Worm (Caenorhabditis elegans) whole organism, young adult: ENCODE measurements around the gene prmt-4.

Source experiments
- B0035.1 ChIP-seq: sonication (generic microtip); optimal IDR thresholded peaks from 2 replicates; lab custom pipeline; 2016; ENCODE audit warnings: missing genetic modification characterization, mild to moderate bottlenecking, missing compliant biosample characterization, missing genotype, missing genetic modification reagents
- D2030.7 ChIP-seq: fragments of 200-800 bp; sonication (Bioruptor generic); IDR thresholded peaks from 2 replicates; pipeline ENCODE4 v1.3.6; 2022; ENCODE audit warnings: missing genetic modification reagents, missing genetic modification characterization, missing compliant biosample characterization
- F37B4.10 ChIP-seq: fragments of 200-800 bp; sonication (Bioruptor generic); IDR thresholded peaks from 2 replicates; pipeline ENCODE4 v1.3.6; 2022; ENCODE audit warnings: missing genetic modification characterization, missing compliant biosample characterization
- F39B2.1 ChIP-seq: fragments of 200-800 bp; sonication (Bioruptor generic); IDR thresholded peaks from 2 replicates; pipeline ENCODE4 v1.3.6; 2022; ENCODE audit warnings: missing genetic modification reagents, missing genetic modification characterization, missing compliant biosample characterization
- F52B5.7 ChIP-seq: sonication (generic microtip); optimal IDR thresholded peaks from 2 replicates; lab custom pipeline; 2016; ENCODE audit warnings: mild to moderate bottlenecking, missing genetic modification characterization, missing compliant biosample characterization
- T07F8.4 ChIP-seq: sonication (generic microtip); optimal IDR thresholded peaks from 2 replicates; lab custom pipeline; 2016; ENCODE audit warnings: mild to moderate bottlenecking, missing genetic modification characterization, moderate library complexity, missing compliant biosample characterization
- Y53F4B.3 ChIP-seq: fragments of 200-800 bp; sonication (Bioruptor generic); IDR thresholded peaks from 2 replicates; pipeline ENCODE4 v1.3.6; 2022; ENCODE audit warnings: missing genetic modification reagents, missing genetic modification characterization, missing compliant biosample characterization
- Y53G8AR.9 ChIP-seq: fragments of 200-800 bp; sonication (Bioruptor generic); conservative IDR thresholded peaks from 2 replicates; pipeline ENCODE4 v1.3.6; 2022; ENCODE audit warnings: missing genetic modification reagents, missing genetic modification characterization, missing compliant biosample characterization
- Y79H2A.3 ChIP-seq: fragments of 200-800 bp; sonication (Bioruptor generic); conservative IDR thresholded peaks from 2 replicates; pipeline ENCODE4 v1.3.6; 2022; ENCODE audit warnings: missing genetic modification reagents, missing genetic modification characterization, missing compliant biosample characterization
- akir-1 ChIP-seq: fragments of 200-800 bp; sonication (Bioruptor generic); optimal IDR thresholded peaks from 2 replicates; lab custom pipeline; 2018; ENCODE audit warnings: mild to moderate bottlenecking, missing genetic modification characterization, moderate library complexity, missing compliant biosample characterization
- attf-3 ChIP-seq: fragments of 200-800 bp; sonication (Bioruptor generic); conservative IDR thresholded peaks from 2 replicates; pipeline ENCODE4 v1.3.6; 2022; ENCODE audit warnings: missing genetic modification reagents, missing genetic modification characterization, missing compliant biosample characterization
- ccch-3 ChIP-seq: fragments of 200-800 bp; sonication (Bioruptor generic); optimal IDR thresholded peaks from 2 replicates; lab custom pipeline; 2018; ENCODE audit warnings: mild to moderate bottlenecking, missing genetic modification characterization, missing compliant biosample characterization
- cebp-1 ChIP-seq, 2 experiments: fragments of 200-800 bp in 1 of 2; sonication (Bioruptor generic) in 1 of 2; sonication (generic microtip) in 1 of 2; IDR thresholded peaks in 1 of 2; optimal IDR thresholded peaks in 1 of 2; 2 replicates each; pipeline versions ENCODE4 v1.3.6 to Lab custom; 2017 to 2022; ENCODE audit warnings: missing compliant biosample characterization in 2 of 2, missing genetic modification characterization in 2 of 2, mild to moderate bottlenecking in 1 of 2, missing genetic modification reagents in 1 of 2, moderate library complexity in 1 of 2
- cebp-2 ChIP-seq: fragments of 200-800 bp; sonication (Bioruptor generic); IDR thresholded peaks from 2 replicates; pipeline ENCODE4 v1.3.6; 2022; ENCODE audit warnings: missing genetic modification characterization, missing compliant biosample characterization
- ceh-40 ChIP-seq: fragments of 200-800 bp; sonication (Bioruptor generic); IDR thresholded peaks from 2 replicates; pipeline ENCODE4 v1.3.6; 2022; ENCODE audit warnings: missing genetic modification characterization, missing compliant biosample characterization
- ceh-58 ChIP-seq: fragments of 200-800 bp; sonication (Bioruptor generic); IDR thresholded peaks from 2 replicates; pipeline ENCODE4 v1.3.6; 2022; ENCODE audit warnings: missing genetic modification characterization, missing compliant biosample characterization
- dpff-1 ChIP-seq: sonication (generic microtip); optimal IDR thresholded peaks from 2 replicates; lab custom pipeline; 2017; ENCODE audit warnings: mild to moderate bottlenecking, missing genetic modification characterization, missing compliant biosample characterization
- egrh-3 ChIP-seq: fragments of 200-800 bp; sonication (Bioruptor generic); IDR thresholded peaks from 2 replicates; pipeline ENCODE4 v1.3.6; 2022; ENCODE audit warnings: missing genetic modification reagents, missing genetic modification characterization, missing compliant biosample characterization
- ekl-4 ChIP-seq: fragments of 200-800 bp; sonication (Bioruptor generic); IDR thresholded peaks from 2 replicates; pipeline ENCODE4 v1.3.6; 2022; ENCODE audit warnings: missing genetic modification reagents, missing genetic modification characterization, missing compliant biosample characterization
- hlh-12 ChIP-seq: sonication (generic microtip); optimal IDR thresholded peaks from 2 replicates; lab custom pipeline; 2016; ENCODE audit warnings: missing genetic modification characterization, missing compliant biosample characterization
- hsf-1 ChIP-seq: fragments of 200-800 bp; sonication (Bioruptor generic); IDR thresholded peaks from 2 replicates; pipeline ENCODE4 v1.3.6; 2022; ENCODE audit warnings: missing genetic modification reagents, missing genetic modification characterization, missing compliant biosample characterization
- let-607 ChIP-seq, 2 experiments: fragments of 200-800 bp in 1 of 2; sonication (Bioruptor generic) in 1 of 2; sonication (generic microtip) in 1 of 2; optimal IDR thresholded peaks; 2 replicates each; lab custom pipeline; 2016 to 2018; ENCODE audit warnings: mild to moderate bottlenecking in 2 of 2, missing compliant biosample characterization in 2 of 2, missing genetic modification characterization in 2 of 2, moderate library complexity in 2 of 2, missing genotype in 1 of 2
- lin-35 ChIP-seq, 3 experiments: fragments of 150-350 bp in 2 of 3; sonication (generic microtip) in 1 of 3; optimal IDR thresholded peaks; 2 replicates each; lab custom pipeline; 2014 to 2018; ENCODE audit warnings: missing biosample characterization in 3 of 3, missing genetic modification characterization in 3 of 3, missing genetic modification reagents in 3 of 3
- lin-54 ChIP-seq: fragments of 200-800 bp; sonication (Bioruptor generic); optimal IDR thresholded peaks from 2 replicates; lab custom pipeline; 2018; ENCODE audit warnings: mild to moderate bottlenecking, missing genetic modification characterization, missing compliant biosample characterization
- madf-10 ChIP-seq: sonication (generic microtip); optimal IDR thresholded peaks from 2 replicates; lab custom pipeline; 2016; ENCODE audit warnings: mild to moderate bottlenecking, missing genetic modification characterization, missing compliant biosample characterization
- madf-6 ChIP-seq: fragments of 200-800 bp; sonication (Bioruptor generic); IDR thresholded peaks from 2 replicates; pipeline ENCODE4 v1.3.6; 2022; ENCODE audit warnings: missing genetic modification reagents, missing genetic modification characterization, missing compliant biosample characterization
- nhr-80 ChIP-seq: sonication (generic microtip); optimal IDR thresholded peaks from 2 replicates; lab custom pipeline; 2016; ENCODE audit warnings: missing genetic modification characterization, missing compliant biosample characterization
- nhr-90 ChIP-seq: sonication (generic microtip); optimal IDR thresholded peaks from 2 replicates; lab custom pipeline; 2016; ENCODE audit warnings: missing genotype, mild to moderate bottlenecking, missing genetic modification characterization, missing compliant biosample characterization
- pbrm-1 ChIP-seq: fragments of 200-800 bp; sonication (Bioruptor generic); IDR thresholded peaks from 2 replicates; pipeline ENCODE4 v1.3.6; 2022; ENCODE audit warnings: missing genetic modification reagents, missing genetic modification characterization, missing compliant biosample characterization
- tbx-9 ChIP-seq: sonication (generic microtip); optimal IDR thresholded peaks from 2 replicates; lab custom pipeline; 2016; ENCODE audit warnings: borderline replicate concordance, missing genetic modification characterization, inconsistent platforms, missing compliant biosample characterization
- zfh-2 ChIP-seq: fragments of 200-800 bp; sonication (Bioruptor generic); conservative IDR thresholded peaks from 2 replicates; pipeline ENCODE4 v1.3.6; 2022; ENCODE audit warnings: missing genetic modification reagents, missing genetic modification characterization, missing compliant biosample characterization
- ztf-18 ChIP-seq: sonication (generic microtip); optimal IDR thresholded peaks from 2 replicates; lab custom pipeline; 2016; ENCODE audit warnings: missing genotype, mild to moderate bottlenecking, missing genetic modification characterization, missing compliant biosample characterization

prmt-4 gene

ce11 chrIV:563417-563816 lies 40.0 kb downstream of the prmt-4 start:
- no peak for TF ChIP-seq hsf-1 (GFP tag; lab: Robert Waterston, UW)
- no peak for TF ChIP-seq attf-3 (GFP tag; lab: Robert Waterston, UW)
- TF ChIP-seq F52B5.7 (tag; lab: Kevin White, UChicago): no peak
- no peak for TF ChIP-seq lin-54 (GFP tag; lab: Kevin White, UChicago)
- TF ChIP-seq egrh-3 (GFP tag; lab: Robert Waterston, UW): no peak
- TF ChIP-seq B0035.1 (tag; lab: Kevin White, UChicago): no peak
- TF ChIP-seq F39B2.1: no peak
- no peak for TF ChIP-seq cebp-2
- TF ChIP-seq hlh-12 (tag; lab: Kevin White, UChicago): no peak
- TF ChIP-seq ztf-18: no peak
- TF ChIP-seq, all 124 proteins: peak for 0

- TF ChIP-seq F37B4.10 (no peak), madf-10 (tag; lab: Kevin White, UChicago) (no peak), Y53F4B.3 (GFP tag; lab: Robert Waterston, UW) (no peak), Y79H2A.3 (GFP tag; lab: Robert Waterston, UW) (no peak), nhr-90 (tag; lab: Kevin White, UChicago) (no peak), akir-1 (GFP tag; lab: Kevin White, UChicago) (no peak), cebp-2 (no peak), ceh-40 (GFP tag; lab: Robert Waterston, UW) (no peak), ceh-58 (GFP tag; lab: Robert Waterston, UW) (no peak), ccch-3 (GFP tag; lab: Kevin White, UChicago) (no peak), tbx-9 (tag; lab: Kevin White, UChicago) (no peak), T07F8.4 (tag; lab: Kevin White, UChicago) (no peak), D2030.7 (GFP tag; lab: Robert Waterston, UW) (no peak), madf-6 (GFP tag; lab: Robert Waterston, UW) (no peak), ekl-4 (GFP tag; lab: Robert Waterston, UW) (no peak), nhr-80 (no peak)
Observed at ce11 chrIV:560780-561179, 42.7 kb downstream of the prmt-4 start.

DNA sequence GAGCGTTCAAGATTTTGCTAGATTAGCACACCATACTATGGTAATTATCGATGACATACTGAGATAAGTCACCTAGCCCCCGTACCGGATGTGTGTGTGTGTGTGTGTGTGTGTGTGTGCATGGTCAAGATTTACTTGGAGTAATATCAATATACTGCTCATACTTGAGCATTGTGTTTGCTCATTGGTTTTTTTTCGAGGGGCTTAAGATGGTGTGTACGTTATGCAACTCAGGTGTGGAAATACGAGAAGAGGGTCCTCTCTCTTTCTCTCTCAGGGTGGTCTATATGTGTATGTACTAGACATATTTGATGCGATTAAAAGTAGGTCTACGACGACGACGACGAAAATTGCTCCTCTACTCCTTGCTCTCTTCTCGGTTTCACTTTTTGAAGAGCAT lies 43.1 kb downstream of the prmt-4 start:
- no peak for TF ChIP-seq lin-35 (GFP tag; optimal IDR thresholded peaks at IDR 0.05; lab: Kevin White, UChicago)
- no peak for TF ChIP-seq pbrm-1 (GFP tag; lab: Robert Waterston, UW)
- TF ChIP-seq Y53G8AR.9 (GFP tag; lab: Robert Waterston, UW): no peak
- TF ChIP-seq cebp-1 (GFP tag; IDR thresholded peaks at IDR 0.05; lab: Robert Waterston, UW): no peak
- TF ChIP-seq cebp-1 (tag; optimal IDR thresholded peaks at IDR 0.05; lab: Kevin White, UChicago): no peak
- no peak for TF ChIP-seq dpff-1 (tag; lab: Kevin White, UChicago)
- TF ChIP-seq, all 124 proteins: peak for 0

DNA sequence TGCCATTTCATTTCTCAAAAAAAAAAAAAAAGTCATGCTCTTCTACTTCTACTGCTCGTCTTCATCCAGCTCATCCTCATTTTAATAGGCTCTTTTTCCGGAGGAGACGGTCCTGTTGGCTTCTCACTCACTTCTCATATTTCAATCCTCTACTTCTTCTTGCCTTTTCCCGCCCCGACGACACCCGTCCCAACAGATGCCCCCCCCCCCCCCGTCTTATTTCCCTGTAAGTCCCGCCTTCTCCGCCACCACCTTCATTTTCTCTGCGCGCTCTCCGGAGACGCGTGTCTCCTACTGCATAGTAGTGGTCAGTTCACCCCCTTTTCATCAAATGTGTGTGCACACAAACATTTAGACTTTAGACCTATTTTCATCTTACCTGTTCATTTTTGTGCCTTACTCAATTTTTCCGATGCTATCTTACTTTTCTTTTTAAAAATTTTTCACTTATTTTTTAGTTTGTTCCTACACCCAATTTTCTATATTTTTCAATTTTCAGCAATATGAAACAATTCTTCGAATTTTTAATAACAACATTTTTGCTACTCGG lies 44.6 kb downstream of the prmt-4 start, which contains the start of gene efn-4:
Gene efn-4 (plus strand): TSS at position 500 of the 550 bp plus-strand sequence.
- no peak for TF ChIP-seq let-607 (tag; optimal IDR thresholded peaks at IDR 0.05; lab: Kevin White, UChicago)
- TF ChIP-seq egrh-3 (GFP tag; lab: Robert Waterston, UW): peak; percentile 31; the same call in 1 of the 2 replicates
- TF ChIP-seq zfh-2 (GFP tag; lab: Robert Waterston, UW): peak; percentile 69
